Worm (Caenorhabditis elegans) whole organism, L1 larva: ENCODE measurements around the gene F45E1.1.

ENCODE experiments used
- C04F5.9 ChIP-seq: sonication (generic microtip); optimal IDR thresholded peaks from 2 replicates; lab custom pipeline; 2016; ENCODE audit warnings: missing genetic modification characterization, missing compliant biosample characterization
- C34B4.2 ChIP-seq: sonication (generic microtip); optimal IDR thresholded peaks from 2 replicates; lab custom pipeline; 2017; ENCODE audit warnings: mild to moderate bottlenecking, missing genetic modification characterization, missing compliant biosample characterization
- F16B12.6 ChIP-seq: fragments of 150-350 bp; optimal IDR thresholded peaks from 2 replicates; lab custom pipeline; 2014; ENCODE audit warnings: missing biosample characterization, missing genetic modification characterization
- Y116A8C.19 ChIP-seq: sonication (generic microtip); optimal IDR thresholded peaks from 2 replicates; lab custom pipeline; 2016; ENCODE audit warnings: missing compliant biosample characterization, missing genetic modification characterization, borderline replicate concordance
- alr-1 ChIP-seq: fragments of 200-800 bp; sonication (Bioruptor generic); optimal IDR thresholded peaks from 2 replicates; lab custom pipeline; 2018; ENCODE audit warnings: borderline replicate concordance, mild to moderate bottlenecking, missing genetic modification characterization, missing compliant biosample characterization
- ama-1 ChIP-seq: fragments of 150-350 bp; optimal IDR thresholded peaks from 2 replicates; lab custom pipeline; 2014
- ceh-8 ChIP-seq: fragments of 200-800 bp; sonication (Bioruptor generic); optimal IDR thresholded peaks from 2 replicates; lab custom pipeline; 2018; ENCODE audit warnings: mild to moderate bottlenecking, missing genetic modification characterization, moderate library complexity, missing compliant biosample characterization
- ceh-82 ChIP-seq, 3 experiments: fragments of 150-350 bp in 1 of 3; sonication (generic microtip) in 2 of 3; optimal IDR thresholded peaks; 2 replicates each; lab custom pipeline; 2014 to 2017; ENCODE audit warnings: missing biosample characterization in 3 of 3, missing genetic modification characterization in 3 of 3
- ceh-88 ChIP-seq: fragments of 200-800 bp; sonication (Bioruptor generic); IDR thresholded peaks from 2 replicates; pipeline ENCODE4 v1.3.6; 2022; ENCODE audit warnings: missing genetic modification characterization, missing compliant biosample characterization
- dpl-1 ChIP-seq, 3 experiments: fragments of 150-350 bp in 2 of 3; sonication (generic microtip) in 1 of 3; optimal IDR thresholded peaks; 2 replicates each; lab custom pipeline; 2014 to 2017; ENCODE audit warnings: missing biosample characterization in 3 of 3, missing genetic modification characterization in 3 of 3, missing genetic modification reagents in 3 of 3
- efl-1 ChIP-seq, 4 experiments: fragments of 150-350 bp; optimal IDR thresholded peaks in 3 of 4; peaks in 1 of 4; 1 replicate in 1 of 4; 2 replicates in 3 of 4; lab custom pipeline; 2014; ENCODE audit warnings: missing biosample characterization in 2 of 4, missing genetic modification characterization in 2 of 4, missing genetic modification reagents in 2 of 4
- egl-13 ChIP-seq: sonication (generic microtip); optimal IDR thresholded peaks from 2 replicates; lab custom pipeline; 2016; ENCODE audit warnings: missing genotype, missing genetic modification reagents, missing genetic modification characterization, missing compliant biosample characterization
- egl-27 ChIP-seq, 2 experiments: fragments of 150-350 bp in 1 of 2; sonication (generic microtip); optimal IDR thresholded peaks; 3 replicates each; lab custom pipeline; 2017 to 2018; ENCODE audit warnings: missing biosample characterization in 2 of 2, missing genetic modification characterization in 2 of 2, missing genetic modification reagents in 2 of 2
- elt-2 ChIP-seq: sonication (generic microtip); optimal IDR thresholded peaks from 2 replicates; lab custom pipeline; 2016; ENCODE audit warnings: missing genetic modification characterization, mild to moderate bottlenecking, inconsistent platforms, missing compliant biosample characterization, missing genetic modification reagents
- ets-5 ChIP-seq: fragments of 200-800 bp; sonication (Bioruptor generic); IDR thresholded peaks from 2 replicates; pipeline ENCODE4 v1.3.6; 2022; ENCODE audit warnings: missing genetic modification characterization, missing compliant biosample characterization
- fkh-4 ChIP-seq: sonication (generic microtip); optimal IDR thresholded peaks from 2 replicates; lab custom pipeline; 2016; ENCODE audit warnings: missing compliant biosample characterization, missing genetic modification characterization, borderline replicate concordance
- fkh-8 ChIP-seq: sonication (generic microtip); optimal IDR thresholded peaks from 2 replicates; lab custom pipeline; 2016; ENCODE audit warnings: mild to moderate bottlenecking, missing genetic modification characterization, missing compliant biosample characterization
- fos-1 ChIP-seq: fragments of 150-350 bp; optimal IDR thresholded peaks from 2 replicates; lab custom pipeline; 2014; ENCODE audit warnings: missing biosample characterization, missing genetic modification characterization
- hlh-4 ChIP-seq: sonication (generic microtip); optimal IDR thresholded peaks from 2 replicates; lab custom pipeline; 2016; ENCODE audit warnings: mild to moderate bottlenecking, missing genetic modification characterization, missing compliant biosample characterization
- irx-1 ChIP-seq: sonication (generic microtip); optimal IDR thresholded peaks from 2 replicates; lab custom pipeline; 2016; ENCODE audit warnings: missing genetic modification characterization, missing compliant biosample characterization
- isw-1 ChIP-seq: fragments of 200-800 bp; sonication (Bioruptor generic); IDR thresholded peaks from 2 replicates; pipeline ENCODE4 v1.3.6; 2022; ENCODE audit warnings: missing genetic modification characterization, missing compliant biosample characterization
- lin-14 ChIP-seq: fragments of 200-800 bp; sonication (Bioruptor generic); optimal IDR thresholded peaks from 2 replicates; lab custom pipeline; 2018; ENCODE audit warnings: mild to moderate bottlenecking, missing genetic modification characterization, moderate library complexity, missing compliant biosample characterization
- lin-15B ChIP-seq: fragments of 150-350 bp; sonication (generic microtip); optimal IDR thresholded peaks from 3 replicates; lab custom pipeline; 2014; ENCODE audit warnings: missing biosample characterization, missing genetic modification characterization
- lin-39 ChIP-seq: fragments of 150-350 bp; optimal IDR thresholded peaks from 2 replicates; lab custom pipeline; 2014; ENCODE audit warnings: missing biosample characterization, missing genetic modification reagents, missing genetic modification characterization
- lsy-2 ChIP-seq, 2 experiments: fragments of 150-350 bp; optimal IDR thresholded peaks; 2 replicates each; lab custom pipeline; 2014; ENCODE audit warnings: missing biosample characterization in 2 of 2, missing genetic modification characterization in 2 of 2
- mab-9 ChIP-seq: fragments of 200-800 bp; sonication (Bioruptor generic); IDR thresholded peaks from 2 replicates; pipeline ENCODE4 v1.3.6; 2022; ENCODE audit warnings: missing genetic modification reagents, missing genetic modification characterization, missing compliant biosample characterization
- mdl-1 ChIP-seq, 2 experiments: fragments of 150-350 bp; optimal IDR thresholded peaks; 2 replicates each; lab custom pipeline; 2014 to 2017; ENCODE audit warnings: missing biosample characterization in 2 of 2, missing genetic modification characterization in 2 of 2, inconsistent platforms in 1 of 2
- nhr-11 ChIP-seq: fragments of 150-350 bp; optimal IDR thresholded peaks from 2 replicates; lab custom pipeline; 2014; ENCODE audit warnings: missing biosample characterization, missing genetic modification characterization
- nhr-20 ChIP-seq: sonication (generic microtip); optimal IDR thresholded peaks from 2 replicates; lab custom pipeline; 2016; ENCODE audit warnings: mild to moderate bottlenecking, missing genetic modification characterization, missing compliant biosample characterization
- nhr-71 ChIP-seq: sonication (generic microtip); optimal IDR thresholded peaks from 2 replicates; lab custom pipeline; 2016; ENCODE audit warnings: mild to moderate bottlenecking, missing genetic modification characterization, moderate library complexity, missing compliant biosample characterization
- nhr-76 ChIP-seq: sonication (generic microtip); optimal IDR thresholded peaks from 2 replicates; lab custom pipeline; 2017; ENCODE audit warnings: missing biosample characterization, missing genetic modification characterization
- nhr-77 ChIP-seq: fragments of 150-350 bp; optimal IDR thresholded peaks from 2 replicates; lab custom pipeline; 2014; ENCODE audit warnings: missing biosample characterization, missing genetic modification characterization
- nhr-84 ChIP-seq: sonication (generic microtip); optimal IDR thresholded peaks from 2 replicates; lab custom pipeline; 2017; ENCODE audit warnings: missing biosample characterization, missing genetic modification characterization
- nhr-85 ChIP-seq: sonication (generic microtip); peaks from one replicate; lab custom pipeline; 2016; ENCODE audit warnings: missing genetic modification characterization, inconsistent platforms, missing compliant biosample characterization
- nhr-90 ChIP-seq: sonication (generic microtip); optimal IDR thresholded peaks from 2 replicates; lab custom pipeline; 2016; ENCODE audit warnings: mild to moderate bottlenecking, missing genetic modification characterization, missing compliant biosample characterization; ENCODE audit not compliant: poor library complexity
- pag-3 ChIP-seq: sonication (generic microtip); optimal IDR thresholded peaks from 2 replicates; lab custom pipeline; 2017; ENCODE audit warnings: missing genetic modification characterization, mild to moderate bottlenecking, missing compliant biosample characterization, antibody characterized with exemption, borderline replicate concordance; ENCODE audit not compliant: insufficient read depth
- pax-3 ChIP-seq: fragments of 200-800 bp; sonication (Bioruptor generic); optimal IDR thresholded peaks from 2 replicates; lab custom pipeline; 2018; ENCODE audit warnings: mild to moderate bottlenecking, missing genetic modification characterization, moderate library complexity, missing compliant biosample characterization
- pqm-1 ChIP-seq: sonication (generic microtip); optimal IDR thresholded peaks from 3 replicates; lab custom pipeline; 2017; ENCODE audit warnings: missing biosample characterization, missing genetic modification characterization
- rnt-1 ChIP-seq: sonication (generic microtip); optimal IDR thresholded peaks from 2 replicates; lab custom pipeline; 2016; ENCODE audit warnings: mild to moderate bottlenecking, missing genetic modification characterization, moderate library complexity, missing compliant biosample characterization
- snpc-4 ChIP-seq: fragments of 150-350 bp; optimal IDR thresholded peaks from 2 replicates; lab custom pipeline; 2014; ENCODE audit warnings: missing biosample characterization, missing genetic modification characterization
- snu-23 ChIP-seq: sonication (generic microtip); optimal IDR thresholded peaks from 2 replicates; lab custom pipeline; 2016; ENCODE audit warnings: missing genetic modification characterization, missing compliant biosample characterization
- sox-4 ChIP-seq: sonication (generic microtip); optimal IDR thresholded peaks from 2 replicates; lab custom pipeline; 2016; ENCODE audit warnings: missing genetic modification characterization, missing compliant biosample characterization
- sup-37 ChIP-seq: fragments of 200-800 bp; sonication (Bioruptor generic); optimal IDR thresholded peaks from 2 replicates; lab custom pipeline; 2018; ENCODE audit warnings: mild to moderate bottlenecking, missing genetic modification characterization, missing compliant biosample characterization
- tbx-2 ChIP-seq: sonication (generic microtip); optimal IDR thresholded peaks from 2 replicates; lab custom pipeline; 2016; ENCODE audit warnings: missing genetic modification characterization, missing compliant biosample characterization
- tlp-1 ChIP-seq: fragments of 150-350 bp; optimal IDR thresholded peaks from 2 replicates; lab custom pipeline; 2014; ENCODE audit warnings: missing biosample characterization, missing genetic modification characterization
- unc-30 ChIP-seq: sonication (generic microtip); optimal IDR thresholded peaks from 2 replicates; lab custom pipeline; 2017; ENCODE audit warnings: missing biosample characterization, missing genetic modification characterization
- unc-86 ChIP-seq: sonication (generic microtip); optimal IDR thresholded peaks from 2 replicates; lab custom pipeline; 2016; ENCODE audit warnings: missing genetic modification characterization, missing compliant biosample characterization
- vab-15 ChIP-seq: sonication (generic microtip); optimal IDR thresholded peaks from 2 replicates; lab custom pipeline; 2017; ENCODE audit warnings: missing genotype, mild to moderate bottlenecking, missing genetic modification characterization, missing compliant biosample characterization
- xbp-1 ChIP-seq: sonication (generic microtip); optimal IDR thresholded peaks from 2 replicates; lab custom pipeline; 2016; ENCODE audit warnings: missing genetic modification characterization, missing compliant biosample characterization
- zag-1 ChIP-seq: fragments of 150-350 bp; optimal IDR thresholded peaks from 2 replicates; lab custom pipeline; 2014; ENCODE audit warnings: missing biosample characterization, missing genetic modification characterization
- ztf-11 ChIP-seq, 2 experiments: sonication (generic microtip); optimal IDR thresholded peaks; 2 replicates each; lab custom pipeline; 2016 to 2017; ENCODE audit warnings: missing genetic modification characterization in 2 of 2, missing biosample characterization in 1 of 2, missing compliant biosample characterization in 1 of 2

F45E1.1 gene

DNA sequence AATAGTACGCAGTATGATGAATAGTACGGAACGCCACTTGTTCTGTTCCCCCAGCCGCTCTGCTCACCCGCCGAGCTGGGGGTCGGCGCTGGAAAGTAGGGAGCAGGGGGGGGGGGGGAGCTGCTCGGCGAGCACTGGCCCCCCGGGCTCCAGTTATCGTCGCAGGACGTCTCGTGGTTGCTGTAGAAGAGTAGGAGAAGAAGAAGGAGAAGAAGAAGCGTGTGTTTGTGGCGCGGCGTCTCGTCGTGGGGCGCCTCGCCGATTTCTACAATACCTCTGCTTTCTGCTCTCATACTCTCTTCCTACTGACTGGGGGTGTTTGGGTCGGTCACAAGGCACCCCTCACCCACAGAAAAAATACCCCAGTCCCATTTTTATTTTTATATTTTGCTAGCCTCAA lies 13.8 kb downstream of the F45E1.1 start (continued):
- TF ChIP-seq C04F5.9: no peak
- TF ChIP-seq xbp-1 (tag; lab: Kevin White, UChicago): no peak
- no peak for TF ChIP-seq sox-4 (tag; lab: Kevin White, UChicago)
- peak; percentile 5 for TF ChIP-seq elt-2 (tag; lab: Kevin White, UChicago)
- TF ChIP-seq zag-1 (tag; lab: Kevin White, UChicago): no peak
- TF ChIP-seq nhr-90 (tag; lab: Kevin White, UChicago): no peak
- TF ChIP-seq isw-1 (GFP tag; lab: Robert Waterston, UW): no peak
- TF ChIP-seq ztf-11 (tag; optimal IDR thresholded peaks at IDR 0.05; lab: Kevin White, UChicago): no peak
- no peak for TF ChIP-seq egl-27 (tag; optimal IDR thresholded peaks at IDR 0.05; lab: Kevin White, UChicago)
- no peak for TF ChIP-seq lin-15B (tag; lab: Kevin White, UChicago)
- peak; percentile 2 for TF ChIP-seq sup-37
- no peak for TF ChIP-seq F16B12.6 (tag; lab: Kevin White, UChicago)
- TF ChIP-seq hlh-4 (tag; lab: Kevin White, UChicago): no peak
- TF ChIP-seq ceh-82 (tag; optimal IDR thresholded peaks at IDR 0.05; lab: Kevin White, UChicago): peak in 1 of 3 experiments; percentile 61
- peak; percentile 86 for TF ChIP-seq lin-14 (GFP tag; lab: Kevin White, UChicago)
- TF ChIP-seq mdl-1 (tag; optimal IDR thresholded peaks at IDR 0.05; lab: Kevin White, UChicago): peak in 1 of 2 experiments; percentile 16
- no peak for TF ChIP-seq snpc-4 (tag; lab: Kevin White, UChicago)
- no peak for TF ChIP-seq nhr-77 (tag; lab: Kevin White, UChicago)
- peak; percentile 62 for TF ChIP-seq rnt-1 (tag; lab: Kevin White, UChicago)
- no peak for TF ChIP-seq Y116A8C.19 (tag; lab: Kevin White, UChicago)
- TF ChIP-seq ama-1: no peak
- TF ChIP-seq fkh-8 (tag; lab: Kevin White, UChicago): peak; percentile 46
- peak in 1 of 2 experiments; percentile 45 for TF ChIP-seq lsy-2 (tag; optimal IDR thresholded peaks at IDR 0.05; lab: Kevin White, UChicago)
- TF ChIP-seq unc-30 (tag; lab: Kevin White, UChicago): no peak
- peak; percentile 0 for TF ChIP-seq pax-3 (tag; lab: Kevin White, UChicago)
- peak; percentile 62 for TF ChIP-seq nhr-71
- no peak for TF ChIP-seq irx-1 (tag; lab: Kevin White, UChicago)
- TF ChIP-seq vab-15: no peak
- TF ChIP-seq nhr-85 (tag; lab: Kevin White, UChicago): no peak
- no peak for TF ChIP-seq nhr-84 (tag; lab: Kevin White, UChicago)
- TF ChIP-seq C34B4.2 (tag; lab: Kevin White, UChicago): no peak
- TF ChIP-seq fkh-4 (tag; lab: Kevin White, UChicago): no peak
- peak; percentile 17 for TF ChIP-seq egl-13
- TF ChIP-seq tbx-2: no peak
- TF ChIP-seq nhr-20: peak; percentile 12
- TF ChIP-seq alr-1 (tag; lab: Kevin White, UChicago): no peak
- TF ChIP-seq efl-1 (optimal IDR thresholded peaks at IDR 0.05; lab: Kevin White, UChicago): no peak
- TF ChIP-seq efl-1 (GFP tag; optimal IDR thresholded peaks at IDR 0.05 in 1 of 2; lab: Kevin White, UChicago): peak; percentile 1 to 36
- TF ChIP-seq lin-39 (tag; lab: Kevin White, UChicago): no peak
- TF ChIP-seq nhr-11 (tag; lab: Kevin White, UChicago): no peak
- TF ChIP-seq unc-86 (tag; lab: Kevin White, UChicago): no peak
- TF ChIP-seq fos-1 (tag; lab: Kevin White, UChicago): no peak
- no peak for TF ChIP-seq pqm-1
- TF ChIP-seq nhr-76 (tag; lab: Kevin White, UChicago): no peak
- TF ChIP-seq mab-9 (GFP tag; lab: Robert Waterston, UW): 0 out of 2 replicates have a peak, but pooled peaks have one; percentile 15
- TF ChIP-seq snu-23 (GFP tag; lab: Kevin White, UChicago): peak; percentile 27
- TF ChIP-seq tlp-1 (tag; lab: Kevin White, UChicago): no peak
- TF ChIP-seq ceh-8 (GFP tag; lab: Kevin White, UChicago): peak; percentile 97
- TF ChIP-seq ets-5 (GFP tag; lab: Robert Waterston, UW): no peak
- no peak for TF ChIP-seq dpl-1 (GFP tag; optimal IDR thresholded peaks at IDR 0.05; lab: Kevin White, UChicago)
- TF ChIP-seq ceh-88: peak; percentile 56
- TF ChIP-seq pag-3 (tag; lab: Kevin White, UChicago): no peak
